Fruit fly (Drosophila melanogaster) whole organism, embryonic: Measurements from ENCODE around the gene teq.

ENCODE experiments used
- Awh ChIP-seq: fragments of 200-800 bp; sonication (Bioruptor generic); IDR thresholded peaks from 2 replicates; pipeline ENCODE4, ENCODE4 v1.3.6; 2022; ENCODE audit warnings: missing biosample characterization, missing genetic modification characterization
- Bgb ChIP-seq: fragments of 200-800 bp; sonication (Bioruptor generic); IDR thresholded peaks from 2 replicates; pipeline ENCODE4 v1.3.6; 2022; ENCODE audit warnings: missing biosample characterization, missing genetic modification characterization; ENCODE audit not compliant: partially characterized antibody
- CG10366 ChIP-seq: fragments of 200-800 bp; sonication (Bioruptor generic); IDR thresholded peaks from 2 replicates; pipeline ENCODE4 v1.3.6; 2022; ENCODE audit warnings: missing biosample characterization, missing genetic modification characterization
- CG12659 ChIP-seq: fragments of 200-800 bp; sonication (Bioruptor generic); optimal IDR thresholded peaks from 3 replicates; lab custom pipeline; 2017; ENCODE audit warnings: mild to moderate bottlenecking, missing biosample characterization, missing genetic modification reagents, missing genetic modification characterization
- CG13424 ChIP-seq: fragments of 200-800 bp; sonication (Bioruptor generic); optimal IDR thresholded peaks from 2 replicates; lab custom pipeline; 2019; ENCODE audit warnings: missing biosample characterization, mild to moderate bottlenecking, missing genetic modification characterization, moderate library complexity
- CG1603 ChIP-seq: fragments of 200-800 bp; sonication (Bioruptor generic); optimal IDR thresholded peaks from 2 replicates; lab custom pipeline; 2019; ENCODE audit warnings: missing biosample characterization, mild to moderate bottlenecking, missing genetic modification characterization, moderate library complexity
- CG17802 ChIP-seq: fragments of 200-800 bp; sonication (Bioruptor generic); optimal IDR thresholded peaks from 2 replicates; lab custom pipeline; 2018; ENCODE audit warnings: missing biosample characterization, mild to moderate bottlenecking, missing genetic modification characterization, moderate library complexity
- CG17829 ChIP-seq: fragments of 200-800 bp; optimal IDR thresholded peaks from 2 replicates; lab custom pipeline; 2019; ENCODE audit warnings: missing biosample characterization, mild to moderate bottlenecking, missing genetic modification characterization, moderate library complexity
- CG2875 ChIP-seq: fragments of 200-800 bp; sonication (Bioruptor generic); optimal IDR thresholded peaks from 2 replicates; lab custom pipeline; 2017; ENCODE audit warnings: missing biosample characterization, mild to moderate bottlenecking, missing genetic modification characterization, missing genetic modification reagents
- CG30403 ChIP-seq: fragments of 200-800 bp; sonication (Bioruptor generic); optimal IDR thresholded peaks from 3 replicates; lab custom pipeline; 2016; ENCODE audit warnings: missing biosample characterization, missing genetic modification characterization
- CG32767 ChIP-seq: fragments of 200-800 bp; sonication (Bioruptor generic); IDR thresholded peaks from 2 replicates; pipeline ENCODE4 v1.3.6; 2022; ENCODE audit warnings: missing biosample characterization, missing genetic modification characterization
- CG32772 ChIP-seq: fragments of 200-800 bp; sonication (Bioruptor generic); IDR thresholded peaks from 2 replicates; pipeline ENCODE4 v1.3.6; 2022; ENCODE audit warnings: missing biosample characterization, missing genetic modification characterization
- CG3838 ChIP-seq: fragments of 200-800 bp; sonication (Bioruptor generic); optimal IDR thresholded peaks from 3 replicates; lab custom pipeline; 2016; ENCODE audit warnings: missing biosample characterization, missing genetic modification characterization
- CG43689 ChIP-seq: fragments of 200-800 bp; sonication (Bioruptor generic); IDR thresholded peaks from 2 replicates; pipeline ENCODE4 v1.3.6; 2022; ENCODE audit warnings: missing biosample characterization, missing genetic modification characterization
- CG4617 ChIP-seq: fragments of 200-800 bp; sonication (Bioruptor generic); optimal IDR thresholded peaks from 3 replicates; lab custom pipeline; 2016; ENCODE audit warnings: missing biosample characterization, missing genetic modification characterization, borderline replicate concordance
- CG4820 ChIP-seq: fragments of 200-800 bp; sonication (Bioruptor generic); optimal IDR thresholded peaks from 3 replicates; lab custom pipeline; 2016; ENCODE audit warnings: missing biosample characterization, missing genetic modification characterization
- CG5245 ChIP-seq: fragments of 200-800 bp; sonication (Bioruptor generic); optimal IDR thresholded peaks from 3 replicates; lab custom pipeline; 2016; ENCODE audit warnings: missing biosample characterization, missing genetic modification characterization
- CG7556 ChIP-seq: fragments of 200-800 bp; sonication (Bioruptor generic); optimal IDR thresholded peaks from 2 replicates; lab custom pipeline; 2017; ENCODE audit warnings: missing biosample characterization, mild to moderate bottlenecking, missing genetic modification characterization
- CG8944 ChIP-seq: fragments of 200-800 bp; sonication (Bioruptor generic); optimal IDR thresholded peaks from 3 replicates; lab custom pipeline; 2016; ENCODE audit warnings: missing biosample characterization, missing genetic modification characterization
- CoRest ChIP-seq: fragments of 200-800 bp; sonication (Bioruptor generic); optimal IDR thresholded peaks from 3 replicates; lab custom pipeline; 2018; ENCODE audit warnings: missing biosample characterization, mild to moderate bottlenecking, missing genetic modification characterization, moderate library complexity
- Doc2 ChIP-seq: fragments of 200-800 bp; sonication (Bioruptor generic); IDR thresholded peaks from 2 replicates; pipeline ENCODE4 v1.3.6; 2022; ENCODE audit warnings: missing biosample characterization, missing genetic modification characterization
- Drgx ChIP-seq: fragments of 200-800 bp; sonication (Bioruptor generic); IDR thresholded peaks from 2 replicates; pipeline ENCODE4 v1.3.6; 2022; ENCODE audit warnings: missing biosample characterization, missing genetic modification characterization
- Hmx ChIP-seq: fragments of 200-800 bp; sonication (Bioruptor generic); optimal IDR thresholded peaks from 2 replicates; lab custom pipeline; 2016; ENCODE audit warnings: missing biosample characterization, missing genetic modification characterization
- Hr51 ChIP-seq, 2 experiments: fragments of 200-800 bp; sonication (Bioruptor generic); optimal IDR thresholded peaks; 2 replicates in 1 of 2; 3 replicates in 1 of 2; lab custom pipeline; 2016 to 2018; ENCODE audit warnings: missing biosample characterization in 2 of 2, missing genetic modification characterization in 2 of 2, mild to moderate bottlenecking in 1 of 2, moderate library complexity in 1 of 2
- Lhr ChIP-seq: fragments of 200-800 bp; sonication (Bioruptor generic); optimal IDR thresholded peaks from 3 replicates; lab custom pipeline; 2017; ENCODE audit warnings: mild to moderate bottlenecking, missing biosample characterization, missing genetic modification reagents, missing genetic modification characterization
- Lpt ChIP-seq: fragments of >200 bp; optimal IDR thresholded peaks from 2 replicates; lab custom pipeline; 2018; ENCODE audit warnings: missing biosample characterization, missing genetic modification characterization
- Meics ChIP-seq: fragments of 200-800 bp; sonication (Bioruptor generic); optimal IDR thresholded peaks from 2 replicates; lab custom pipeline; 2017; ENCODE audit warnings: missing biosample characterization, mild to moderate bottlenecking, missing genetic modification characterization
- NfI ChIP-seq: fragments of 200-800 bp; sonication (Bioruptor generic); optimal IDR thresholded peaks from 3 replicates; lab custom pipeline; 2018; ENCODE audit warnings: missing biosample characterization, mild to moderate bottlenecking, missing genetic modification characterization, moderate library complexity
- PHDP ChIP-seq: fragments of 200-800 bp; sonication (Bioruptor generic); optimal IDR thresholded peaks from 3 replicates; lab custom pipeline; 2018; ENCODE audit warnings: missing biosample characterization, mild to moderate bottlenecking, missing genetic modification characterization, moderate library complexity
- Ptx1 ChIP-seq: fragments of 200-800 bp; sonication (Bioruptor generic); IDR thresholded peaks from 2 replicates; pipeline ENCODE4 v1.3.6; 2022; ENCODE audit warnings: missing biosample characterization, missing genetic modification characterization
- Sox102F ChIP-seq: fragments of 200-800 bp; sonication (Bioruptor generic); optimal IDR thresholded peaks from 2 replicates; lab custom pipeline; 2018; ENCODE audit warnings: missing biosample characterization, mild to moderate bottlenecking, missing genetic modification characterization, moderate library complexity
- caup ChIP-seq: fragments of 200-800 bp; sonication (Bioruptor generic); optimal IDR thresholded peaks from 3 replicates; lab custom pipeline; 2017; ENCODE audit warnings: missing biosample characterization, mild to moderate bottlenecking, missing genetic modification characterization, moderate library complexity; ENCODE audit not compliant: severe bottlenecking
- cg ChIP-seq: fragments of 200-800 bp; sonication (Bioruptor generic); optimal IDR thresholded peaks from 3 replicates; lab custom pipeline; 2019; ENCODE audit warnings: missing biosample characterization, mild to moderate bottlenecking, missing genetic modification characterization, moderate library complexity
- chinmo ChIP-seq: fragments of 200-800 bp; sonication (Bioruptor generic); IDR thresholded peaks from 4 replicates; pipeline ENCODE4 v1.3.6; 2022; ENCODE audit warnings: missing biosample characterization, missing genetic modification characterization; ENCODE audit not compliant: partially characterized antibody
- dm ChIP-seq: fragments of 200-800 bp; sonication (Bioruptor generic); optimal IDR thresholded peaks from 3 replicates; lab custom pipeline; 2016; ENCODE audit warnings: missing biosample characterization, missing genetic modification characterization
- ftz-f1 ChIP-seq: fragments of 200-800 bp; sonication (Bioruptor generic); optimal IDR thresholded peaks from 2 replicates; lab custom pipeline; 2016; ENCODE audit warnings: missing biosample characterization, missing genetic modification characterization
- fu2 ChIP-seq: fragments of 200-800 bp; sonication (Bioruptor generic); optimal IDR thresholded peaks from 2 replicates; lab custom pipeline; 2016; ENCODE audit warnings: missing biosample characterization, missing genetic modification characterization
- gsb ChIP-seq: fragments of 200-800 bp; sonication (Bioruptor generic); IDR thresholded peaks from 2 replicates; pipeline ENCODE4 v1.3.6; 2022; ENCODE audit warnings: missing biosample characterization, missing genetic modification characterization
- hb ChIP-seq: fragments of 200-800 bp; sonication (Bioruptor generic); IDR thresholded peaks from 3 replicates; pipeline ENCODE4 v1.3.6; 2022; ENCODE audit warnings: missing biosample characterization, missing genetic modification characterization; ENCODE audit not compliant: partially characterized antibody
- knrl ChIP-seq: fragments of 200-800 bp; sonication (Bioruptor generic); IDR thresholded peaks from 3 replicates; pipeline ENCODE4 v1.3.6; 2022; ENCODE audit warnings: missing biosample characterization, missing genetic modification characterization; ENCODE audit not compliant: partially characterized antibody
- lilli ChIP-seq: fragments of 200-800 bp; sonication (Bioruptor generic); optimal IDR thresholded peaks from 3 replicates; lab custom pipeline; 2016; ENCODE audit warnings: missing biosample characterization, missing genetic modification characterization
- mam ChIP-seq: fragments of 200-800 bp; sonication (Bioruptor generic); optimal IDR thresholded peaks from 3 replicates; lab custom pipeline; 2016; ENCODE audit warnings: missing biosample characterization, missing genetic modification characterization
- odd ChIP-seq: fragments of 200-800 bp; sonication (Bioruptor generic); optimal IDR thresholded peaks from 2 replicates; lab custom pipeline; 2017; ENCODE audit warnings: missing biosample characterization, mild to moderate bottlenecking, missing genetic modification characterization
- onecut ChIP-seq: fragments of 200-800 bp; sonication (Bioruptor generic); IDR thresholded peaks from 2 replicates; pipeline ENCODE4 v1.3.6; 2022; ENCODE audit warnings: missing biosample characterization, missing genetic modification characterization
- phol ChIP-seq: fragments of 200-800 bp; sonication (Bioruptor generic); optimal IDR thresholded peaks from 3 replicates; lab custom pipeline; 2018; ENCODE audit warnings: missing biosample characterization, mild to moderate bottlenecking, missing genetic modification characterization, moderate library complexity
- slou ChIP-seq: fragments of 200-800 bp; sonication (Bioruptor generic); optimal IDR thresholded peaks from 3 replicates; lab custom pipeline; 2016; ENCODE audit warnings: missing biosample characterization, missing genetic modification characterization
- tio ChIP-seq: fragments of 200-800 bp; sonication (Bioruptor generic); optimal IDR thresholded peaks from 2 replicates; lab custom pipeline; 2017; ENCODE audit warnings: missing biosample characterization, missing genetic modification characterization, inconsistent platforms
- twi ChIP-seq: fragments of 200-800 bp; optimal IDR thresholded peaks from 2 replicates; lab custom pipeline; 2019; ENCODE audit warnings: missing biosample characterization, mild to moderate bottlenecking, missing genetic modification characterization, moderate library complexity
- wek ChIP-seq: fragments of 200-800 bp; sonication (Bioruptor generic); optimal IDR thresholded peaks from 3 replicates; lab custom pipeline; 2018; ENCODE audit warnings: missing biosample characterization, mild to moderate bottlenecking, missing genetic modification characterization, moderate library complexity

Gene teq

DNA sequence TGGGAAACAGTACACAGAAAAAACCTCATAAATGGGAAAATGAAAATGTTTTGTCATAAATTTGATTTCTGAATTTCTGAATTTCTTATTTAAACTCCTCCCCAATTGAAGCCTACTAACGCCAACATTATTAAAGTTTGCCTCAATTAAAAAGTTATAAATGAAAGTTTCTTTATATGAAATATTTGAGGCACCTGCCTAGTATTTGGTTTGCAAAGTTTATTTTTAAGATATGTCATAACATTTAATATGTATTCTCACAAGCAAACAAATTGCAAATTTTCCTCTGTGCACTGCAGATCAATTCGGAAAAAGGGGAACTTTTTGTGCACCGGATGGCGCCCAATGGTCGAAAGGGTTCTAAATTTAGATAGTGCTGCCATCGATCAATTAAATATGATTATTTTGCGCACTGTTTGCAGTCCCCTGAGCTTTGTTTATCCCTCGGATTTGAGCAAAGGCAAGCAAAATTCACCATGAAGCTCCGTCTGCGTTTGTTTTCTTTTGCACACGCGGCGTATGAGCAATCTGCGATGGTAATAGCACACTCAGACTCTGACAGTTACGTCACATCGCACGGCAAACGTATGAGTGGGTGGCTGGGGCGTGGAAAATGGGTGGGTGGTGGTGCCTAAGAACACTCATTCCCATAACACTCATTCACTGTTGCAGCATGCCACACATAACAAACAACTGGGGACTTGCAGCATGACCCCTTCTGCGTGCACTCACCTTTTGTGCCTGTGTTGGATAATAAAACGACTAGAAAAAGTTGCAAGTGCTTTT is 9.3 kb upstream of the teq start (continued):
- TF ChIP-seq Drgx (GFP tag; lab: Robert Waterston, UW) (peak; percentile 65), gsb (GFP tag; lab: Robert Waterston, UW) (no peak), CG8944 (GFP tag; lab: Kevin White, UChicago) (no peak), CG13424 (tag; lab: Kevin White, UChicago) (peak; percentile 0), phol (tag; lab: Kevin White, UChicago) (peak; percentile 5), CG1603 (tag; lab: Kevin White, UChicago) (no peak), fu2 (GFP tag; lab: Kevin White, UChicago) (no peak), CG5245 (GFP tag; lab: Kevin White, UChicago) (no peak), CG17829 (tag; lab: Kevin White, UChicago) (no peak), CG10366 (GFP tag; lab: Robert Waterston, UW) (no peak; the same call in 1 of the 2 replicates), Hr51 (GFP tag; optimal IDR thresholded peaks at IDR 0.05; lab: Kevin White, UChicago) (peak in 1 of 2 experiments; percentile 38), hb (GFP tag; lab: Robert Waterston, UW) (no peak), Awh (GFP tag; lab: Robert Waterston, UW) (no peak), CG32772 (GFP tag; lab: Robert Waterston, UW) (no peak), Bgb (GFP tag; lab: Robert Waterston, UW) (no peak), twi (tag; lab: Kevin White, UChicago) (no peak), dm (GFP tag; lab: Kevin White, UChicago) (no peak), odd (GFP tag; lab: Kevin White, UChicago) (no peak), PHDP (tag; lab: Kevin White, UChicago) (peak; percentile 18), CG4617 (no peak), Doc2 (GFP tag; lab: Robert Waterston, UW) (no peak), ftz-f1 (GFP tag; lab: Kevin White, UChicago) (no peak), knrl (GFP tag; lab: Robert Waterston, UW) (no peak), CG43689 (GFP tag; lab: Robert Waterston, UW) (no peak), Sox102F (GFP tag; lab: Kevin White, UChicago) (peak; percentile 25), CG7556 (GFP tag; lab: Kevin White, UChicago) (no peak), NfI (GFP tag; lab: Kevin White, UChicago) (peak; percentile 2), CG4820 (GFP tag; lab: Kevin White, UChicago) (no peak), Lhr (GFP tag; lab: Kevin White, UChicago) (no peak), CG32767 (GFP tag; lab: Robert Waterston, UW) (no peak), lilli (GFP tag; lab: Kevin White, UChicago) (peak; percentile 25), tio (GFP tag; lab: Kevin White, UChicago) (peak; percentile 25), Meics (GFP tag; lab: Kevin White, UChicago) (peak; percentile 2), CoRest (no peak), Hmx (GFP tag; lab: Kevin White, UChicago) (no peak), Lpt (GFP tag; lab: Kevin White, UChicago) (no peak), caup (GFP tag; lab: Kevin White, UChicago) (no peak), CG12659 (GFP tag; lab: Kevin White, UChicago) (peak; percentile 0), onecut (GFP tag; lab: Robert Waterston, UW) (no peak), cg (no peak), CG30403 (GFP tag; lab: Kevin White, UChicago) (peak; percentile 37), wek (GFP tag; lab: Kevin White, UChicago) (no peak), mam (GFP tag; lab: Kevin White, UChicago) (peak; percentile 12), chinmo (GFP tag; lab: Robert Waterston, UW) (0 out of 4 replicates have a peak, but pooled peaks have one; percentile 37), CG17802 (tag; lab: Kevin White, UChicago) (no peak), Ptx1 (GFP tag; lab: Robert Waterston, UW) (0 out of 2 replicates have a peak, but pooled peaks have one; percentile 6), slou (GFP tag; lab: Kevin White, UChicago) (no peak), CG2875 (no peak), CG3838 (no peak)
